Worm (Caenorhabditis elegans): Measurements from ENCODE around the gene zip-2.
A peak's percentile ranks its signal among the peaks of the same experiment; 100 is the strongest.

Gene zip-2

DNA sequence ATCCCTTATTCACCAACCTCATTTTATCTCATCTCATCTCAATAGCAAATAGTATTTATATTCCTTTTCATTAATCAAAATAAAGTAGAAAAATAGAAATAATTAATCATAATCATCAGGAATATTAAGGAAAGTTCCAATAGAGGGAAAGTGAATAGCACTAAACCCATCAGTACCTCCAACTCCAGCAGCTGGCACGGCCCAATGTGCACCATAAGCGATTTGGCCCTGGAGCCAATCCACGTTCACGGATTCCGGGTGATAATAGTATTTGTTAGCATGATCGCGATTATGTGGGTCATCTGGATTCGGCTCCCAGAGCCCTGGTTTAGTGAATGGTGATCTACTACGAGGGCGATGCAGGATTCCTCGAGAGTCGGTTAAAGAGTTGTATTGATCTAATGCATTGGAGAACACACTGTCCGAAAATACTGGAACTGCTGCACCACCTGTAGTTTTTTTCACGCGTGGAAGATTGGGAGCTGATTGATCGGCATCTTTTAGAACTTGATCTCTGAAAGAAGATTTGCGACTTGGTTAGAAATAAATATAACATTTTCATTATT is 3.0 kb downstream of the zip-2 start (continued):
- TF ChIP-seq C06A6.2 (GFP tag; conservative IDR thresholded peaks at IDR 0.05) (peak; percentile 90), lin-26 (GFP tag; IDR thresholded peaks at IDR 0.05) (peak; percentile 97), cebp-1 (GFP tag; IDR thresholded peaks at IDR 0.05) (peak; percentile 83), cebp-1 (tag; optimal IDR thresholded peaks at IDR 0.05) (peak; percentile 93), F37B4.10 (GFP tag; IDR thresholded peaks at IDR 0.05) (no peak), bed-2 (GFP tag; IDR thresholded peaks at IDR 0.05) (no peak), let-607 (tag; optimal IDR thresholded peaks at IDR 0.05) (peak; percentile 68 to 83), F10E7.11 (tag; optimal IDR thresholded peaks at IDR 0.05) (peak; percentile 98), egrh-3 (GFP tag; IDR thresholded peaks at IDR 0.05) (peak; percentile 34; the same call in 1 of the 2 replicates), ztf-25 (GFP tag; IDR thresholded peaks at IDR 0.05) (peak; percentile 92), nfyb-1 (GFP tag; IDR thresholded peaks at IDR 0.05) (peak; percentile 99), mel-28 (tag; optimal IDR thresholded peaks at IDR 0.05; ENCODE audit: borderline replicate concordance) (peak; percentile 90), mes-4 (tag; optimal IDR thresholded peaks at IDR 0.05) (no peak), B0261.1 (tag; optimal IDR thresholded peaks at IDR 0.05) (peak; percentile 44), sptf-2 (GFP tag; optimal IDR thresholded peaks at IDR 0.05) (peak; percentile 77), athp-1 (tag; optimal IDR thresholded peaks at IDR 0.05) (peak; percentile 99), Y53G8AR.9 (GFP tag; conservative IDR thresholded peaks at IDR 0.05) (peak; percentile 99), egl-18 (GFP tag; IDR thresholded peaks at IDR 0.05) (peak; percentile 89), ceh-79 (tag; optimal IDR thresholded peaks at IDR 0.05) (peak; percentile 92), nhr-27 (tag; optimal IDR thresholded peaks at IDR 0.05) (peak; percentile 98), dpff-1 (tag; optimal IDR thresholded peaks at IDR 0.05) (peak; percentile 100), C17E4.6 (GFP tag; IDR thresholded peaks at IDR 0.05) (peak; percentile 93), T07F8.4 (tag; optimal IDR thresholded peaks at IDR 0.05) (no peak), atf-7 (tag; optimal IDR thresholded peaks at IDR 0.05) (peak; percentile 99), mxl-1 (tag; optimal IDR thresholded peaks at IDR 0.05) (no peak), nhr-179 (tag; optimal IDR thresholded peaks at IDR 0.05) (peak; percentile 45), die-1 (tag; optimal IDR thresholded peaks at IDR 0.05) (peak; percentile 54), nfya-2 (GFP tag; IDR thresholded peaks at IDR 0.05) (peak; percentile 93; the same call in 1 of the 2 replicates), ceh-91 (GFP tag; IDR thresholded peaks at IDR 0.05) (no peak), egl-44 (GFP tag; IDR thresholded peaks at IDR 0.05) (peak; percentile 92), Y56A3A.18 (GFP tag; IDR thresholded peaks at IDR 0.05) (peak; percentile 98), mcd-1 (GFP tag; IDR thresholded peaks at IDR 0.05) (peak; percentile 86), let-526 (GFP tag; IDR thresholded peaks at IDR 0.05) (no peak; the same call in none of the 2 replicates), F57C9.4 (tag; optimal IDR thresholded peaks at IDR 0.05) (peak; percentile 98), ekl-4 (GFP tag; IDR thresholded peaks at IDR 0.05) (peak; percentile 93), ztf-26 (tag; optimal IDR thresholded peaks at IDR 0.05) (peak; percentile 88), gei-17 (GFP tag; optimal IDR thresholded peaks at IDR 0.05) (peak; percentile 83), ama-1 (optimal IDR thresholded peaks at IDR 0.05) (peak; percentile 91), ama-1 (GFP tag; optimal IDR thresholded peaks at IDR 0.05) (peak in 1 of 2 experiments; percentile 65), madf-6 (GFP tag; IDR thresholded peaks at IDR 0.05) (peak; percentile 79), hmg-1.2 (GFP tag; IDR thresholded peaks at IDR 0.05) (peak; percentile 74), lir-1 (GFP tag; conservative IDR thresholded peaks at IDR 0.05) (peak; percentile 77; the same call in 1 of the 2 replicates), hlh-26 (GFP tag; conservative IDR thresholded peaks at IDR 0.05) (no peak), fkh-3 (tag; optimal IDR thresholded peaks at IDR 0.05) (peak; percentile 99), attf-6 (GFP tag; IDR thresholded peaks at IDR 0.05) (peak; percentile 68; the same call in 1 of the 2 replicates), rcor-1 (GFP tag; IDR thresholded peaks at IDR 0.05) (peak; percentile 83), tlf-1 (GFP tag; optimal IDR thresholded peaks at IDR 0.05) (peak; percentile 92), bed-1 (GFP tag; IDR thresholded peaks at IDR 0.05) (peak; percentile 74; the same call in 1 of the 2 replicates), F55B11.4 (tag; optimal IDR thresholded peaks at IDR 0.05; ENCODE audit: borderline replicate concordance, insufficient read depth) (no peak)

Data from whole organism, young adult.